Fruit fly (Drosophila melanogaster) whole organism, embryonic: ENCODE measurements around the gene Kat60.
A peak's percentile ranks its signal among the peaks of the same experiment; 100 is the strongest.

Experiments used
- Awh ChIP-seq: fragments of 200-800 bp; sonication (Bioruptor generic); IDR thresholded peaks from 2 replicates; pipeline ENCODE4, ENCODE4 v1.3.6; 2022; ENCODE audit warnings: missing biosample characterization, missing genetic modification characterization
- CG11398 ChIP-seq: fragments of 200-800 bp; sonication (Bioruptor generic); optimal IDR thresholded peaks from 2 replicates; lab custom pipeline; 2016; ENCODE audit warnings: missing biosample characterization, missing genetic modification characterization
- CG11695 ChIP-seq: fragments of 200-800 bp; sonication (Bioruptor generic); IDR thresholded peaks from 3 replicates; pipeline ENCODE4 v1.3.6; 2022; ENCODE audit warnings: missing biosample characterization, missing genetic modification characterization
- CG12155 ChIP-seq: fragments of 200-800 bp; sonication (Bioruptor generic); optimal IDR thresholded peaks from 3 replicates; lab custom pipeline; 2016; ENCODE audit warnings: missing biosample characterization, missing genetic modification characterization
- CG12219 ChIP-seq: fragments of 200-800 bp; sonication (Bioruptor generic); optimal IDR thresholded peaks from 3 replicates; lab custom pipeline; 2018; ENCODE audit warnings: missing biosample characterization, mild to moderate bottlenecking, missing genetic modification characterization
- CG12236 ChIP-seq: fragments of 200-800 bp; sonication (Bioruptor generic); optimal IDR thresholded peaks from 2 replicates; lab custom pipeline; 2016; ENCODE audit warnings: missing biosample characterization, missing genetic modification characterization
- CG14014 ChIP-seq: fragments of 200-800 bp; sonication (Bioruptor generic); IDR thresholded peaks from 2 replicates; pipeline ENCODE4 v1.3.6; 2022; ENCODE audit warnings: missing biosample characterization, missing genetic modification characterization
- CG14050 ChIP-seq: fragments of 200-800 bp; sonication (Bioruptor generic); IDR thresholded peaks from 3 replicates; pipeline ENCODE4 v1.3.6; 2022; ENCODE audit warnings: missing biosample characterization, missing genetic modification characterization
- CG14710 ChIP-seq: fragments of 200-800 bp; sonication (Bioruptor generic); optimal IDR thresholded peaks from 3 replicates; lab custom pipeline; 2019; ENCODE audit warnings: missing biosample characterization, mild to moderate bottlenecking, missing genetic modification characterization, moderate library complexity
- CG18476 ChIP-seq: fragments of 200-800 bp; sonication (Bioruptor generic); optimal IDR thresholded peaks from 2 replicates; lab custom pipeline; 2016; ENCODE audit warnings: missing biosample characterization, mild to moderate bottlenecking, missing genetic modification characterization
- CG2875 ChIP-seq: fragments of 200-800 bp; sonication (Bioruptor generic); optimal IDR thresholded peaks from 2 replicates; lab custom pipeline; 2017; ENCODE audit warnings: missing biosample characterization, mild to moderate bottlenecking, missing genetic modification characterization, missing genetic modification reagents
- CG2889 ChIP-seq: fragments of 200-800 bp; sonication (Bioruptor generic); IDR thresholded peaks from 3 replicates; pipeline ENCODE4 v1.3.6; 2022; ENCODE audit warnings: missing biosample characterization, missing genetic modification characterization
- CG33557 ChIP-seq: fragments of 200-800 bp; sonication (Bioruptor generic); optimal IDR thresholded peaks from 2 replicates; lab custom pipeline; 2019; ENCODE audit warnings: missing biosample characterization, mild to moderate bottlenecking, missing genetic modification characterization, moderate library complexity
- CG43689 ChIP-seq: fragments of 200-800 bp; sonication (Bioruptor generic); IDR thresholded peaks from 2 replicates; pipeline ENCODE4 v1.3.6; 2022; ENCODE audit warnings: missing biosample characterization, missing genetic modification characterization
- CG4854 ChIP-seq: fragments of 200-800 bp; sonication (Bioruptor generic); optimal IDR thresholded peaks from 2 replicates; lab custom pipeline; 2016; ENCODE audit warnings: missing biosample characterization, missing genetic modification characterization, inconsistent platforms
- CG6683 ChIP-seq: fragments of 200-800 bp; sonication (Bioruptor generic); optimal IDR thresholded peaks from 2 replicates; lab custom pipeline; 2017; ENCODE audit warnings: missing biosample characterization, mild to moderate bottlenecking, missing genetic modification characterization, missing genetic modification reagents
- CG9437 ChIP-seq: fragments of 200-800 bp; sonication (Bioruptor generic); optimal IDR thresholded peaks from 2 replicates; lab custom pipeline; 2018; ENCODE audit warnings: missing biosample characterization, mild to moderate bottlenecking, missing genetic modification characterization
- CTCF ChIP-seq: fragments of 200-800 bp; sonication (Bioruptor generic); optimal IDR thresholded peaks from 2 replicates; lab custom pipeline; 2017; ENCODE audit warnings: missing biosample characterization, mild to moderate bottlenecking, missing genetic modification characterization, moderate library complexity
- Dad ChIP-seq: fragments of 200-800 bp; sonication (Bioruptor generic); optimal IDR thresholded peaks from 3 replicates; lab custom pipeline; 2016; ENCODE audit warnings: missing biosample characterization, missing genetic modification characterization
- E2f2 ChIP-seq: fragments of 200-800 bp; sonication (Bioruptor generic); IDR thresholded peaks from 2 replicates; pipeline ENCODE4 v1.3.6; 2022; ENCODE audit warnings: missing biosample characterization, missing genetic modification characterization
- Ets65A ChIP-seq: fragments of 200-800 bp; sonication (Bioruptor generic); peaks from one replicate; lab custom pipeline; 2016; ENCODE audit warnings: missing biosample characterization, missing genetic modification characterization
- GATAe ChIP-seq: fragments of 200-800 bp; sonication (Bioruptor generic); conservative IDR thresholded peaks from 2 replicates; pipeline ENCODE4 v1.3.6; 2022; ENCODE audit warnings: missing biosample characterization, missing genetic modification characterization
- Gug ChIP-seq: fragments of 200-800 bp; sonication (Bioruptor generic); IDR thresholded peaks from 4 replicates; pipeline ENCODE4 v1.3.6; 2022; ENCODE audit warnings: missing biosample characterization, missing genetic modification characterization
- H15 ChIP-seq: fragments of 200-800 bp; sonication (Bioruptor generic); IDR thresholded peaks from 3 replicates; pipeline ENCODE4 v1.3.6; 2022; ENCODE audit warnings: missing biosample characterization, missing genetic modification characterization
- HLH4C ChIP-seq: fragments of 200-800 bp; sonication (Bioruptor generic); IDR thresholded peaks from 3 replicates; pipeline ENCODE4 v1.3.6; 2022; ENCODE audit warnings: missing biosample characterization, missing genetic modification characterization; ENCODE audit not compliant: partially characterized antibody
- NC2α ChIP-seq: fragments of 200-800 bp; sonication (Bioruptor generic); optimal IDR thresholded peaks from 2 replicates; lab custom pipeline; 2016; ENCODE audit warnings: missing biosample characterization, missing genetic modification characterization
- PHDP ChIP-seq: fragments of 200-800 bp; sonication (Bioruptor generic); optimal IDR thresholded peaks from 3 replicates; lab custom pipeline; 2018; ENCODE audit warnings: missing biosample characterization, mild to moderate bottlenecking, missing genetic modification characterization, moderate library complexity
- Scr ChIP-seq: fragments of 200-800 bp; sonication (Bioruptor generic); IDR thresholded peaks from 2 replicates; pipeline ENCODE4 v1.3.6; 2022; ENCODE audit warnings: missing biosample characterization, missing genetic modification characterization; ENCODE audit not compliant: partially characterized antibody
- Sox100B ChIP-seq: fragments of 200-800 bp; sonication (Bioruptor generic); optimal IDR thresholded peaks from 3 replicates; lab custom pipeline; 2018; ENCODE audit warnings: missing biosample characterization, mild to moderate bottlenecking, missing genetic modification characterization
- bab2 ChIP-seq: fragments of 200-800 bp; sonication (Bioruptor generic); optimal IDR thresholded peaks from 2 replicates; lab custom pipeline; 2016; ENCODE audit warnings: missing biosample characterization, missing genetic modification characterization
- bcd ChIP-seq: fragments of 200-800 bp; sonication (Bioruptor generic); optimal IDR thresholded peaks from 2 replicates; lab custom pipeline; 2017; ENCODE audit warnings: missing biosample characterization, mild to moderate bottlenecking, missing genetic modification characterization
- cad ChIP-seq: fragments of >200 bp; optimal IDR thresholded peaks from 2 replicates; lab custom pipeline; 2017; ENCODE audit warnings: missing biosample characterization, missing genetic modification characterization
- cg ChIP-seq: fragments of 200-800 bp; sonication (Bioruptor generic); optimal IDR thresholded peaks from 3 replicates; lab custom pipeline; 2019; ENCODE audit warnings: missing biosample characterization, mild to moderate bottlenecking, missing genetic modification characterization, moderate library complexity
- croc ChIP-seq: fragments of 200-800 bp; sonication (Bioruptor generic); conservative IDR thresholded peaks from 3 replicates; pipeline ENCODE4 v1.3.6; 2022; ENCODE audit warnings: missing biosample characterization, missing genetic modification characterization
- crol ChIP-seq: fragments of 200-800 bp; sonication (Bioruptor generic); IDR thresholded peaks from 2 replicates; pipeline ENCODE4 v1.3.6; 2022; ENCODE audit warnings: missing biosample characterization, missing genetic modification characterization
- dmrt11E ChIP-seq: fragments of 200-800 bp; sonication (Bioruptor generic); optimal IDR thresholded peaks from 3 replicates; lab custom pipeline; 2018; ENCODE audit warnings: missing biosample characterization, mild to moderate bottlenecking, missing genetic modification characterization, moderate library complexity
- ems ChIP-seq: fragments of 200-800 bp; sonication (Bioruptor generic); optimal IDR thresholded peaks from 3 replicates; lab custom pipeline; 2016; ENCODE audit warnings: missing biosample characterization, missing genetic modification characterization
- her ChIP-seq: fragments of 200-800 bp; sonication (Bioruptor generic); optimal IDR thresholded peaks from 2 replicates; lab custom pipeline; 2016; ENCODE audit warnings: missing biosample characterization, missing genetic modification characterization
- inv ChIP-seq: fragments of 200-800 bp; sonication (Bioruptor generic); IDR thresholded peaks from 2 replicates; pipeline ENCODE4 v1.3.6; 2022; ENCODE audit warnings: missing biosample characterization, missing genetic modification characterization; ENCODE audit not compliant: partially characterized antibody
- mam ChIP-seq: fragments of 200-800 bp; sonication (Bioruptor generic); optimal IDR thresholded peaks from 3 replicates; lab custom pipeline; 2016; ENCODE audit warnings: missing biosample characterization, missing genetic modification characterization
- p53 ChIP-seq: fragments of 200-800 bp; sonication (Bioruptor generic); optimal IDR thresholded peaks from 2 replicates; lab custom pipeline; 2016; ENCODE audit warnings: missing biosample characterization, missing genetic modification characterization
- pfk ChIP-seq: fragments of 200-800 bp; sonication (Bioruptor generic); optimal IDR thresholded peaks from 2 replicates; lab custom pipeline; 2018; ENCODE audit warnings: missing biosample characterization, mild to moderate bottlenecking, missing genetic modification characterization, moderate library complexity
- pho ChIP-seq: fragments of 200-800 bp; sonication (Bioruptor generic); optimal IDR thresholded peaks from 2 replicates; lab custom pipeline; 2016; ENCODE audit warnings: missing biosample characterization, missing genetic modification characterization
- salm ChIP-seq: fragments of 200-800 bp; sonication (Bioruptor generic); optimal IDR thresholded peaks from 2 replicates; lab custom pipeline; 2018; ENCODE audit warnings: missing biosample characterization, mild to moderate bottlenecking, missing genetic modification characterization
- schlank ChIP-seq: fragments of 200-800 bp; sonication (Bioruptor generic); optimal IDR thresholded peaks from 2 replicates; lab custom pipeline; 2018; ENCODE audit warnings: missing biosample characterization, mild to moderate bottlenecking, missing genetic modification characterization
- sd ChIP-seq: fragments of 200-800 bp; sonication (Bioruptor generic); optimal IDR thresholded peaks from 3 replicates; lab custom pipeline; 2018; ENCODE audit warnings: missing biosample characterization, mild to moderate bottlenecking, missing genetic modification characterization, moderate library complexity
- sob ChIP-seq: fragments of 200-800 bp; sonication (Bioruptor generic); IDR thresholded peaks from 2 replicates; pipeline ENCODE4 v1.3.6; 2022; ENCODE audit warnings: missing biosample characterization, missing genetic modification characterization
- tll ChIP-seq, 2 experiments: fragments of 200-800 bp in 1 of 2; fragments of >200 bp in 1 of 2; sonication (Bioruptor generic) in 1 of 2; optimal IDR thresholded peaks; 2 replicates each; lab custom pipeline; 2017 to 2019; ENCODE audit warnings: missing biosample characterization in 2 of 2, missing genetic modification characterization in 2 of 2, mild to moderate bottlenecking in 1 of 2, moderate library complexity in 1 of 2
- wor ChIP-seq: fragments of 200-800 bp; sonication (Bioruptor generic); IDR thresholded peaks from 2 replicates; pipeline ENCODE4 v1.3.6; 2022; ENCODE audit warnings: missing biosample characterization, missing genetic modification characterization

The Kat60 gene

DNA sequence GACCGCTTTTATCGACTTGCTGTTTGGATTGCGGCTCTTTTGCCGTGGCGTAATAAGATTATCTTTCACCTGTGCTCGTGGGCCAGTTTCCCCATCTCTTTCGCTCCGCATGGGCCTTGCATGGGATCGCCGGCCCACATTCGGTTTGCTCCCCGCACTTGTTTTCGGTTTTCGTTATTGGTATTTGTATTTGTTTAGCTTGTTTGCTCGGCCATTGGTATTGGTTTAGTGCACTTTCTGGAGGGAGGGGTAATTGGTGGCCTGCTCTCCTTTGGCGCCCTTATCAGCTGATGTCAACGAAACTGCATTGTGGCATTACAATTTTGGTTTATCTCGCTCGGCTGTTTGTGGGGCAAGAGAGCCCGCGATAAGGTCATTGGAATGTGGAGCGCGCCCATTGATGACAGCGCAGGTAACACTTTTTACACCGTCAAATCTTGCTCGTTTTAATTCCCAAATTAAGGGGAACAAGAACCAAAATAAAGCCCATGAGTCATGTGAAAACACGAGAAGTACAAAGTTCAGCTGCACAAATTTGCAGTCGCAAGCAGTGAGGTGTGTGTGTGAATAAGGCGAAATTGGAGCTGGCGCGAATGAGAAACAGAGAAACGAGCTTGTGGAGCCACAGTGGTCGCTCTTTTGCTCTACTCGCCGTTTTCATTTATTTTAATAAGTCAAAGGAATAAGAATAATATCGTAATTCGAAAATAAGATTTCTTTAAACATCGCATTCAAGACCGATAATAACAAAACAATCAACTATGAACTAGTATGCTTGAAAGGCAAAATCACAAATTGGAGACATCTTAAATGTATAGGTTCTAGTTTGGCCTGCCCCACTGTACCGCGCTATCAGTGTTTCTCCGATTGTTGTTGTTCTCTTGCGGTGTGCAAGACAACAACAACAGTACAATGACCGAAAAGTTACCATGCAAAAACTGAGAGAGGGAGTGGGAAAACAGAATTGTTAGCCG, 16.4 kb downstream of the Kat60 start (continued):
- TF ChIP-seq CG2889, result peak; percentile 80
- peak; percentile 79 for TF ChIP-seq CG12155 (GFP tag; lab: Kevin White, UChicago)
- TF ChIP-seq schlank, result peak; percentile 75
- TF ChIP-seq croc (GFP tag; lab: Robert Waterston, UW), result peak; percentile 83
- peak; percentile 98 for TF ChIP-seq CG18476
- TF ChIP-seq CG11695 (GFP tag; lab: Robert Waterston, UW), result peak; percentile 91
- no peak for TF ChIP-seq Scr (GFP tag; lab: Robert Waterston, UW)
- TF ChIP-seq H15, result peak; percentile 91
- TF ChIP-seq Sox100B, result peak; percentile 98
- TF ChIP-seq bab2 (GFP tag; lab: Kevin White, UChicago), result peak; percentile 99
- peak; percentile 56 for TF ChIP-seq cg (GFP tag; lab: Kevin White, UChicago)
- peak; percentile 98 for TF ChIP-seq p53
- TF ChIP-seq CG43689 (GFP tag; lab: Robert Waterston, UW), result peak; percentile 82
- peak; percentile 95 for TF ChIP-seq CG6683 (GFP tag; lab: Kevin White, UChicago)
- TF ChIP-seq CG14014 (GFP tag; lab: Robert Waterston, UW), result peak; percentile 82; the same call in 1 of the 2 replicates
- TF ChIP-seq ems, result peak; percentile 96
- peak; percentile 17; the same call in 1 of the 2 replicates for TF ChIP-seq GATAe
- peak; percentile 82 for TF ChIP-seq mam (GFP tag; lab: Kevin White, UChicago)
- peak; percentile 86 for TF ChIP-seq sd (tag; lab: Kevin White, UChicago)
- TF ChIP-seq crol (GFP tag; lab: Robert Waterston, UW), result peak; percentile 88
- TF ChIP-seq tll (GFP tag; optimal IDR thresholded peaks at IDR 0.05; lab: Kevin White, UChicago), result peak in 1 of 2 experiments; percentile 86
- TF ChIP-seq CG14050 (GFP tag; lab: Robert Waterston, UW), result peak; percentile 82
- peak; percentile 85 for TF ChIP-seq pfk (GFP tag; lab: Kevin White, UChicago)
- TF ChIP-seq inv (GFP tag; lab: Robert Waterston, UW), result no peak
- peak; percentile 98 for TF ChIP-seq CG4854 (GFP tag; lab: Kevin White, UChicago)
- TF ChIP-seq her (GFP tag; lab: Kevin White, UChicago), result peak; percentile 96
- TF ChIP-seq wor (GFP tag; lab: Robert Waterston, UW), result peak; percentile 81
- no peak for TF ChIP-seq cad (GFP tag; lab: Kevin White, UChicago)
- TF ChIP-seq CTCF (GFP tag; lab: Kevin White, UChicago), result peak; percentile 72
- peak; percentile 100 for TF ChIP-seq Awh (GFP tag; lab: Robert Waterston, UW)
- peak; percentile 91 for TF ChIP-seq sob
- peak; percentile 92 for TF ChIP-seq Ets65A (GFP tag; lab: Kevin White, UChicago)
- TF ChIP-seq CG9437 (GFP tag; lab: Kevin White, UChicago), result peak; percentile 44
- TF ChIP-seq E2f2 (GFP tag; lab: Robert Waterston, UW), result peak; percentile 74
- TF ChIP-seq Dad (GFP tag; lab: Kevin White, UChicago), result peak; percentile 96
- peak; percentile 95 for TF ChIP-seq salm (tag; lab: Kevin White, UChicago)
- peak; percentile 81 for TF ChIP-seq pho (GFP tag; lab: Kevin White, UChicago)
- TF ChIP-seq Gug (GFP tag; lab: Robert Waterston, UW), result peak; percentile 77; the same call in 2 of the 4 replicates
- TF ChIP-seq NC2α, result peak; percentile 99
- TF ChIP-seq CG12219 (GFP tag; lab: Kevin White, UChicago), result peak; percentile 94
- TF ChIP-seq CG2875 (GFP tag; lab: Kevin White, UChicago), result peak; percentile 100
- TF ChIP-seq PHDP (tag; lab: Kevin White, UChicago), result peak; percentile 91
- peak; percentile 97 for TF ChIP-seq dmrt11E
- TF ChIP-seq bcd (GFP tag; lab: Kevin White, UChicago), result peak; percentile 97
- TF ChIP-seq CG11398 (GFP tag; lab: Kevin White, UChicago), result peak; percentile 100
- TF ChIP-seq CG12236 (GFP tag; lab: Kevin White, UChicago), result peak; percentile 99
- peak; percentile 99 for TF ChIP-seq CG33557 (GFP tag; lab: Kevin White, UChicago)
- TF ChIP-seq CG14710 (tag; lab: Kevin White, UChicago), result peak; percentile 98
- no peak; the same call in 2 of the 3 replicates for TF ChIP-seq HLH4C (GFP tag; lab: Robert Waterston, UW)
